Worm (Caenorhabditis elegans) whole organism, mixed stage, embryonic: ENCODE measurements around the gene B0507.2.

Experiments
- pha-4 ChIP-seq: fragments of 150-350 bp; optimal IDR thresholded peaks from 2 replicates; lab custom pipeline; 2018; ENCODE audit warnings: missing biosample characterization, missing genetic modification reagents, missing genetic modification characterization
- unc-39 ChIP-seq: fragments of 150-350 bp; optimal IDR thresholded peaks from 2 replicates; lab custom pipeline; 2014; ENCODE audit warnings: missing biosample characterization, missing genetic modification characterization

ce11 chrV:8739136-8739535, 35.0 kb upstream of the B0507.2 start, which contains the start of gene ZC196.2:
- no peak for TF ChIP-seq pha-4 (tag; lab: Kevin White, UChicago)
- TF ChIP-seq unc-39 (tag; lab: Kevin White, UChicago), result no peak
